Worm (Caenorhabditis elegans) whole organism, L3 larva: Measurements from ENCODE around the gene M7.8.

Experiments used
- ama-1 ChIP-seq: fragments of 150-350 bp; optimal IDR thresholded peaks from 2 replicates; lab custom pipeline; 2018
- egl-5 ChIP-seq: fragments of 150-350 bp; optimal IDR thresholded peaks from 2 replicates; lab custom pipeline; 2017; ENCODE audit warnings: missing biosample characterization, missing genetic modification reagents, missing genetic modification characterization, inconsistent platforms
- fos-1 ChIP-seq: fragments of 150-350 bp; optimal IDR thresholded peaks from 2 replicates; lab custom pipeline; 2014; ENCODE audit warnings: missing biosample characterization, missing genetic modification characterization
- unc-39 ChIP-seq: sonication (generic microtip); optimal IDR thresholded peaks from 4 replicates; lab custom pipeline; 2017; ENCODE audit warnings: missing biosample characterization, missing genetic modification characterization

DNA sequence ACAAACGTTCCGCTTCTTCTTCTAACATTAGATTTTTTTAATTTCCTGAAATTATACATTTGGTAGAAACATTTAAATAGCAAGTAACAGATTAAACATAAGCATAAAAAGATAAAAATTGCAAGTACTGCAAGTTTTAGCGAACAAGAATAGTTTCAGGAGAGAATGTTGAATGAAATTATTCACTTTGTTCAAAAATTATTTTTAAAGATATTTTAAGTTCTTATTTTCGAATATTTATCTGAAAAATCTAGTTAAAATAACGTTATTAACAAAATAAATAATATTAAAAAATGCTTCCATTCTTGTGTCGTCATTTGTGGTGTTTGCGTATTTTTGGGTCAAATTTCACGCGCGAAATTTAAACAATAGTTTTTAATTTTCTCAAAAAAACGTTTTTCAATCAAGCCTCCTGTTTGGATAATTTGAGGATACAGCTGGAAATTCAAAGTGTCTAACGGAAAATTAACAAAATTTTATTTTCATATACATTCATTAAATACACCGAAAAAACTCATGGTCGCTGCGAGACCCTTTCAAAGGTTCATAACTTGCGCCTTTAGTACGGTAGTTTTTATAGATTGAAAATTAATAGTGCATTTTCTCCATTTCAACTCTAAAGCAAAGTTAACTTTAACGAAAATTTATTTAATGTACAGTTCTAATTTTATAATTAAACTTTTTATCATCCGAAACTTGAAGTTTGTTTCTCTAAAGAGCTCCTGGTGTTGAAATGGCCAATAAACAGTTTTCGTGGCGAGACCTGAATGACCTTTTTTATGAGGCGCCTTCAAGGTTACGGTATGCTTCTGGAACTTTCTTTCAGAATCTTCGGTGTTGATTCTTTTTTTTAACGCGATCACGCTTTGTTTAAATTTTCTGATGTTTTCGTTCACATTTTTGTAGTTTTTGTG is 47.7 kb upstream of the M7.8 start, which contains the start of gene skih-2:
- TF ChIP-seq fos-1 (tag; lab: Kevin White, UChicago) (no peak), ama-1 (lab: Kevin White, UChicago) (no peak), unc-39 (tag; lab: Kevin White, UChicago) (no peak), egl-5 (tag; lab: Kevin White, UChicago) (no peak)
